Worm (Caenorhabditis elegans): ENCODE data around the gene gei-1.
"Not testable (repeated sequence)": the region's sequence is repeated elsewhere in the genome, so short reads cannot be mapped to it uniquely, and the experiment has no call there.

gei-1 gene

DNA sequence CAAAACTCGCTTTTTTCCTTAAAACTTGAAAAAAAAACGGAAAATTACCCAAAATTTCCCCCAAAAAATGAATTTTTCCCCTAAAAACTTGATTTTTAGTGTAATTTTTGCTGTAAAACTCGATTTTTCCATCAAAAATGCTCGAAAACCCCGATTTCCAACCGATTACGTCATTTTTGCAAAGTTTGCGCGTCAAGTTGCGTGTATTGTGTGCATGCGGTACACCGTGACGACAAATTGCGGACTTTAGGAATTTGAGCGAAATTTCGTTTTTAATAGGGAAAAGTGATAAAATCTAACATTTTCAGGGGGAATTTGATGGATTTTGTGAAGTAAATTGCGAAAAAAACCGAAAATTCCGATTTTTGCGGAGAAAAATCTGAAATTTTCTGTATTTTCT is 20.8 kb upstream of the gei-1 start (continued):
- TF ChIP-seq ctbp-1 (GFP tag; IDR thresholded peaks at IDR 0.05) (no peak), ZK546.5 (tag; optimal IDR thresholded peaks at IDR 0.05) (no peak)

- TF ChIP-seq nhr-111 (GFP tag; optimal IDR thresholded peaks at IDR 0.05) (no peak), zip-2 (tag; optimal IDR thresholded peaks at IDR 0.05) (no peak), aha-1 (tag) (peak; percentile 94), D1046.2 (GFP tag; IDR thresholded peaks at IDR 0.05) (no peak)
Measured at ce11 chrIII:3329467-3329866, 15.2 kb upstream of the gei-1 start.

DNA sequence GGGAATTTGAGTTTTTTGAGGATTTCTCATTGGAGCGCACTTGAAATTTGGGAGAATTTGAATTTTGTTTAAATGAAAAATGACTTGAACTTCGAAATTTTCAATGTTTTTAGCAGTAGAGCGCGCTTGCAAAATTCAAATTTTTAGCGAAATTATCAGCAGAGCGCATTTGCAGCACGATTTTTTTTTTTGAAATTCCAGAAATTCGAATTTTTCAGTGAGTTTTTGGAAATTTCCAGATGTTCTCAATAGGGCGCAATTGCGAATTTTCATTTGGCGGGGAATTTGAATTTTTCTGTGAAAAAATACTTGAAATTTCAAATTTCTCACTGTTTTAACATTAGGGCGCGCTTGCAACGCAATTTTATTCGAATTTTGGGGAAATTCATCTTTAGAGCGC is 12.9 kb upstream of the gei-1 start:
- TF ChIP-seq daf-16 (GFP tag; optimal IDR thresholded peaks at IDR 0.05) = no peak
- no peak for TF ChIP-seq daf-16 (tag; optimal IDR thresholded peaks at IDR 0.05)
- TF ChIP-seq arid-1 (GFP tag; conservative IDR thresholded peaks at IDR 0.05) = no peak
- TF ChIP-seq jun-1 (tag; optimal IDR thresholded peaks at IDR 0.05) = no peak
- peak; percentile 23 for TF ChIP-seq unc-130 (GFP tag; optimal IDR thresholded peaks at IDR 0.05)
- TF ChIP-seq lin-38 (GFP tag; IDR thresholded peaks at IDR 0.05) = peak; percentile 87
- TF ChIP-seq dpl-1 (GFP tag; optimal IDR thresholded peaks at IDR 0.05) = no peak
- no peak for TF ChIP-seq aly-2 (tag; optimal IDR thresholded peaks at IDR 0.05)
- no peak for TF ChIP-seq mep-1 (tag; optimal IDR thresholded peaks at IDR 0.05)
- no peak for TF ChIP-seq nhr-25 (tag; optimal IDR thresholded peaks at IDR 0.05; ENCODE audit: borderline replicate concordance, insufficient read depth)
- no peak for TF ChIP-seq fos-1 (tag; optimal IDR thresholded peaks at IDR 0.05)
- TF ChIP-seq R02D3.7 (tag; optimal IDR thresholded peaks at IDR 0.05) = no peak
- no peak for TF ChIP-seq zag-1 (tag; optimal IDR thresholded peaks at IDR 0.05)
- no peak for TF ChIP-seq spr-3 (GFP tag; optimal IDR thresholded peaks at IDR 0.05)
- TF ChIP-seq sdz-12 (GFP tag; optimal IDR thresholded peaks at IDR 0.05) = no peak
- TF ChIP-seq F49E8.2 (tag; optimal IDR thresholded peaks at IDR 0.05; ENCODE audit: borderline replicate concordance) = peak; percentile 42
- TF ChIP-seq ceh-44 (GFP tag; IDR thresholded peaks at IDR 0.05) = no peak

ce11 chrIII:3332736-3333135 is 11.9 kb upstream of the gei-1 start, which contains the start of gene Y53G8AR.1:
Y53G8AR.1 (plus strand) TSS chrIII:3333036.
- TF ChIP-seq spr-3 (GFP tag; optimal IDR thresholded peaks at IDR 0.05); zfp-2 (tag; optimal IDR thresholded peaks at IDR 0.05); R02D3.7 (tag; optimal IDR thresholded peaks at IDR 0.05): not testable (repeated sequence)

DNA sequence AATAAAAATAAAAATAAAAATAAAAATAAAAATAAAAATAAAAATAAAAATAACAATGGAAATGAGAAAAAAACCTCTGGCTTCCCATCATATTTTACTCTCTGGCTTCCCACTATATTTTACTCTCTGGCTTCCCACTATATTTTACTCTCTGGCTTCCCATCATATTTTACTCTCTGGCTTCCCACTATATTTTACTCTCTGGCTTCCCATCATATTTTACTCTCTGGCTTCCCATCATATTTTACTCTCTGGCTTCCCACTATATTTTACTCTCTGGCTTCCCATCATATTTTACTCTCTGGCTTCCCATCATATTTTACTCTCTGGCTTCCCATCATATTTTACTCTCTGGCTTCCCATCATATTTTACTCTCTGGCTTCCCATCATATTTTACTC is 10.4 kb upstream of the gei-1 start:
- peak; percentile 28; the same call in 1 of the 2 replicates for TF ChIP-seq set-16 (GFP tag; IDR thresholded peaks at IDR 0.05)

ce11 chrIII:3334941-3335559 is 9.6 kb upstream of the gei-1 start:
- peak; percentile 84; the same call in 1 of the 2 replicates for TF ChIP-seq pha-4 (GFP tag; IDR thresholded peaks at IDR 0.05)
- not testable (repeated sequence) for TF ChIP-seq pha-4 (tag; optimal IDR thresholded peaks at IDR 0.05)
- peak; percentile 78; the same call in 1 of the 2 replicates for TF ChIP-seq Y105C5A.15 (GFP tag; IDR thresholded peaks at IDR 0.05)
- TF ChIP-seq F44E2.7 (GFP tag; IDR thresholded peaks at IDR 0.05) = peak; percentile 61; the same call in 1 of the 2 replicates
- TF ChIP-seq ceh-44 (GFP tag; IDR thresholded peaks at IDR 0.05) = 0 out of 2 replicates have a peak, but pooled peaks have one; percentile 44
- TF ChIP-seq madf-9 (GFP tag; conservative IDR thresholded peaks at IDR 0.05) = 0 out of 2 replicates have a peak, but pooled peaks have one; percentile 52
- peak in 1 of 2 experiments; percentile 91; a peak in 2 of 4 replicates for TF ChIP-seq madf-5 (GFP tag; IDR thresholded peaks at IDR 0.05)
- TF ChIP-seq php-3 (GFP tag; IDR thresholded peaks at IDR 0.05) = peak; percentile 44; the same call in 1 of the 2 replicates
- 0 out of 2 replicates have a peak, but pooled peaks have one; percentile 16 for TF ChIP-seq snpc-1.2 (GFP tag; IDR thresholded peaks at IDR 0.05)
- TF ChIP-seq lin-1 (GFP tag; IDR thresholded peaks at IDR 0.05) = 0 out of 2 replicates have a peak, but pooled peaks have one; percentile 42
- peak; percentile 83 for TF ChIP-seq set-16 (GFP tag; IDR thresholded peaks at IDR 0.05)
- 0 out of 2 replicates have a peak, but pooled peaks have one; percentile 69 for TF ChIP-seq Y75B8A.6 (GFP tag; IDR thresholded peaks at IDR 0.05)

Data from whole organism, L4 larva.